Worm (Caenorhabditis elegans): ENCODE measurements around the gene btb-19.

btb-19 gene

ce11 chrII:14522037-14522436 is at the start of gene btb-19:
btb-19 (minus strand) TSS chrII:14522137.
- TF ChIP-seq aptf-3 (GFP tag; IDR thresholded peaks at IDR 0.05), result no peak
- TF ChIP-seq rec-8 (tag; optimal IDR thresholded peaks at IDR 0.05), result no peak
- no peak for TF ChIP-seq ztf-18 (tag; optimal IDR thresholded peaks at IDR 0.05)
- no peak for TF ChIP-seq bed-2 (GFP tag; IDR thresholded peaks at IDR 0.05)
- no peak for TF ChIP-seq B0019.2 (GFP tag; conservative IDR thresholded peaks at IDR 0.05)
- no peak for TF ChIP-seq sptf-2 (GFP tag; optimal IDR thresholded peaks at IDR 0.05)
- TF ChIP-seq lag-1 (GFP tag; IDR thresholded peaks at IDR 0.05), result no peak
- no peak for TF ChIP-seq F39B2.1 (GFP tag; IDR thresholded peaks at IDR 0.05)
- no peak for TF ChIP-seq attf-5 (GFP tag; optimal IDR thresholded peaks at IDR 0.05)
- TF ChIP-seq ceh-27 (GFP tag; optimal IDR thresholded peaks at IDR 0.05), result no peak
- no peak for TF ChIP-seq ztf-6 (GFP tag; IDR thresholded peaks at IDR 0.05)
- TF ChIP-seq hmg-1.2 (GFP tag; IDR thresholded peaks at IDR 0.05), result no peak
- no peak for TF ChIP-seq B0336.3 (GFP tag; IDR thresholded peaks at IDR 0.05)

ce11 chrII:14570541-14571160 is 48.7 kb upstream of the btb-19 start:
- no peak for TF ChIP-seq nhr-90 (tag; optimal IDR thresholded peaks at IDR 0.05)
- no peak for TF ChIP-seq zim-3 (tag; optimal IDR thresholded peaks at IDR 0.05)
- no peak for TF ChIP-seq pbrm-1 (GFP tag; IDR thresholded peaks at IDR 0.05)
- TF ChIP-seq Y95B8A.8 (GFP tag; IDR thresholded peaks at IDR 0.05), result no peak
- TF ChIP-seq mel-28 (tag; optimal IDR thresholded peaks at IDR 0.05; ENCODE audit: borderline replicate concordance), result no peak
- TF ChIP-seq rec-8 (tag; optimal IDR thresholded peaks at IDR 0.05), result no peak
- no peak for TF ChIP-seq xnd-1 (tag; optimal IDR thresholded peaks at IDR 0.05)

ce11 chrII:14569322-14569721 is 47.4 kb upstream of the btb-19 start:
- TF ChIP-seq lag-1 (GFP tag; IDR thresholded peaks at IDR 0.05), result no peak
- TF ChIP-seq hmg-1.2 (GFP tag; IDR thresholded peaks at IDR 0.05), result peak; percentile 98
- no peak for TF ChIP-seq fkh-3 (tag; optimal IDR thresholded peaks at IDR 0.05)
- TF ChIP-seq let-526 (GFP tag; IDR thresholded peaks at IDR 0.05), result no peak
- TF ChIP-seq atf-7 (tag; optimal IDR thresholded peaks at IDR 0.05), result no peak
- TF ChIP-seq madf-3 (GFP tag; IDR thresholded peaks at IDR 0.05), result no peak
- no peak for TF ChIP-seq F57C9.4 (tag; optimal IDR thresholded peaks at IDR 0.05)
- TF ChIP-seq F23B12.7 (tag; optimal IDR thresholded peaks at IDR 0.05; ENCODE audit: insufficient read depth), result no peak
- peak; percentile 91 for TF ChIP-seq zfh-2 (GFP tag; conservative IDR thresholded peaks at IDR 0.05)
- TF ChIP-seq egrh-3 (GFP tag; IDR thresholded peaks at IDR 0.05), result peak; percentile 58
- no peak for TF ChIP-seq cebp-1 (GFP tag; IDR thresholded peaks at IDR 0.05)
- no peak for TF ChIP-seq cebp-1 (tag; optimal IDR thresholded peaks at IDR 0.05)
- TF ChIP-seq ceh-100 (GFP tag; IDR thresholded peaks at IDR 0.05), result no peak
- TF ChIP-seq K12H6.12 (tag; optimal IDR thresholded peaks at IDR 0.05), result peak; percentile 1
- TF ChIP-seq F49E8.2 (tag; optimal IDR thresholded peaks at IDR 0.05; ENCODE audit: insufficient read depth), result no peak
- no peak for TF ChIP-seq attf-5 (GFP tag; optimal IDR thresholded peaks at IDR 0.05)
- no peak for TF ChIP-seq lir-1 (GFP tag; conservative IDR thresholded peaks at IDR 0.05)
- TF ChIP-seq tbx-9 (tag; optimal IDR thresholded peaks at IDR 0.05; ENCODE audit: borderline replicate concordance), result no peak

- TF ChIP-seq ceh-40 (GFP tag; IDR thresholded peaks at IDR 0.05) (no peak), tbp1 (GFP tag; optimal IDR thresholded peaks at IDR 0.05) (no peak), nhr-90 (tag; optimal IDR thresholded peaks at IDR 0.05) (no peak), atf-7 (tag; optimal IDR thresholded peaks at IDR 0.05) (no peak), hmg-1.2 (GFP tag; IDR thresholded peaks at IDR 0.05) (peak; percentile 55), snpc-3.4 (tag; optimal IDR thresholded peaks at IDR 0.05) (no peak)
Measured at ce11 chrII:14567811-14568210, 45.9 kb upstream of the btb-19 start.

Measured in whole organism, young adult.